Fruit fly (Drosophila melanogaster) whole organism, pupa: Measurements from ENCODE around the gene CG18048.

Experiments
- CG14655 ChIP-seq: fragments of 200-800 bp; sonication (Bioruptor generic); optimal IDR thresholded peaks from 3 replicates; lab custom pipeline; 2017; ENCODE audit warnings: mild to moderate bottlenecking, missing biosample characterization, missing genetic modification reagents, missing genetic modification characterization
- CG15710 ChIP-seq: fragments of 200-800 bp; sonication (Bioruptor generic); optimal IDR thresholded peaks from 2 replicates; lab custom pipeline; 2018; ENCODE audit warnings: missing biosample characterization, mild to moderate bottlenecking, missing genetic modification characterization, moderate library complexity
- CG17806 ChIP-seq: fragments of 200-800 bp; sonication (Bioruptor generic); optimal IDR thresholded peaks from 2 replicates; lab custom pipeline; 2018; ENCODE audit warnings: missing biosample characterization, mild to moderate bottlenecking, missing genetic modification characterization, moderate library complexity
- CG34367 ChIP-seq: fragments of 200-800 bp; sonication (Bioruptor generic); optimal IDR thresholded peaks from 2 replicates; lab custom pipeline; 2018; ENCODE audit warnings: missing biosample characterization, mild to moderate bottlenecking, missing genetic modification characterization
- CG4496 ChIP-seq: fragments of 200-800 bp; sonication (Bioruptor generic); IDR thresholded peaks from 3 replicates; pipeline ENCODE4 v1.3.6; 2022; ENCODE audit warnings: missing biosample characterization, missing genetic modification characterization
- EcR ChIP-seq: fragments of 200-800 bp; sonication (Bioruptor generic); optimal IDR thresholded peaks from 3 replicates; lab custom pipeline; 2019; ENCODE audit warnings: missing biosample characterization, missing genetic modification characterization, mild to moderate bottlenecking, moderate library complexity, missing genetic modification reagents
- Pif1B ChIP-seq: fragments of 200-800 bp; sonication (Bioruptor generic); optimal IDR thresholded peaks from 3 replicates; lab custom pipeline; 2016; ENCODE audit warnings: missing biosample characterization, missing genetic modification characterization
- gl ChIP-seq: fragments of 200-800 bp; sonication (Bioruptor generic); optimal IDR thresholded peaks from 2 replicates; lab custom pipeline; 2018; ENCODE audit warnings: missing biosample characterization, mild to moderate bottlenecking, missing genetic modification characterization
- rn ChIP-seq: fragments of 200-800 bp; sonication (Bioruptor generic); IDR thresholded peaks from 2 replicates; pipeline ENCODE4 v1.3.6; 2022; ENCODE audit warnings: missing biosample characterization, missing genetic modification characterization

DNA sequence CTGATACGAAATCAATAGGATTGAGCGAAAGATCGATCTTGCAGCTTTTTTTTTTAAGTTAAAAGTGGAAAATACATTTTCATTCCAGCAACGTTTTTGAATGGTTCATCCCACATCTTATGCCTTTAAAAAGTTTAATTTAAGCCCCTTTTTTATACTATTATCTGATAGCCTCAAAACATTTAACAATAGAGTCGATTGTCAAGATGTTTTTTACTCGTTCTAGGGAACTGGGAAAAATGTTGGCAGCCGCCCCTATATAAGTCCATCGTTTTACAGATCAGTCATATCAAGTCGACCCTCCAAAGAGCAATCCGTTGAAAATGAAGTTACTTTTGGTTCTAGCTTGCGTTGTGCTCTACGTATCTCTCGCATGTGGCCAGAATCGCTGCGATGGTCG lies 31.6 kb downstream of the CG18048 start, which contains the start of gene CG42537:
- no peak for TF ChIP-seq CG34367 (tag; lab: Kevin White, UChicago)
- no peak for TF ChIP-seq CG4496 (GFP tag; lab: Robert Waterston, UW)
- no peak for TF ChIP-seq EcR (GFP tag; lab: Kevin White, UChicago)
- no peak for TF ChIP-seq CG14655 (GFP tag; lab: Kevin White, UChicago)
- no peak for TF ChIP-seq Pif1B (GFP tag; lab: Kevin White, UChicago)
- TF ChIP-seq CG17806, result no peak
- no peak for TF ChIP-seq rn (GFP tag; lab: Robert Waterston, UW)
- TF ChIP-seq CG15710 (tag; lab: Kevin White, UChicago), result no peak
- TF ChIP-seq gl (tag; lab: Kevin White, UChicago), result no peak
